Fruit fly (Drosophila melanogaster) Kc167 (cell line): Measurements from ENCODE around the gene Mvd.

ENCODE experiments used
- Myc ChIP-seq: fragments of >200 bp; optimal IDR thresholded peaks from 2 replicates; lab custom pipeline; 2017; ENCODE audit warnings: missing external identifiers
- h ChIP-seq: fragments of >200 bp; optimal IDR thresholded peaks from 3 replicates; lab custom pipeline; 2018; ENCODE audit warnings: missing external identifiers
- psq ChIP-seq: fragments of >200 bp; optimal IDR thresholded peaks from 2 replicates; lab custom pipeline; 2017; ENCODE audit warnings: missing external identifiers
- ttk ChIP-seq: sonication (Bioruptor generic); optimal IDR thresholded peaks from 2 replicates; lab custom pipeline; 2017; ENCODE audit warnings: missing external identifiers

DNA sequence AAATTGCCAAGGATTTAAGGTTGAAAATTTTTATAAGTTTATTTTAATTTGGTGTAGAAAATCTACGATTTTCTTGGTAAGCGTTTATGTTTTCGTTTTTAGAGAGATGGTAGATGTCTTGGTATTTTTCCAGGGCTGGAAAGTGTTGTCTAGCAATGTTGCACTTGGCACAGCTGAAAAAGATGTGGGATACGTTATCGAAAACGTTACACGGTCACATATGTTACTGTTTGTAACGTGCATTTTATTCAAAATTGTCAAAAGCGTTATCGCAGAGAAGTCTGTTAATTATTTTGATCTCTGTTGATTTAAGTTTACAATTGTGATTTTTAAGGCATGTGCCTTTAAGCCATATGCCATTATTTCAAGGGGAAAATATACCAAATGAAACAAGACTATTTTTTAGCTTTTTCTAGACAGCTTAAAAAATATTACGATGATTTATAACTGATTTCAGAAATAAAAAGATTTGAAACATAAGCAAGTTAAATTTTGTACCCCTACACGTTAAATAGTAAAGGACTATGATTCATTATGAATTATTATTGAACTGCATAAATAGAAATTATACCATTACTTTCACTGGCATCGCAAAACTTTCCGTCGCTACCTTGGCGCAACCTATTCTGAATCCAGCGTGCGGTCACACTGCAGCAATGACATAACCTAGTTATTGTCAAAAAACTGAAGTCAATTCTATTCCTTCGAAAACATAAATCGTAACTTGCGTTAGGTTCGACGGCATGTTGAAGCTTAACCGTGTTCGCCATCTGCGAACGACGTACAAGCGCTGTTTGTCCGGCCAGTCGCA lies 36.7 kb downstream of the Mvd start, which contains the start of the genes Paf-AHalpha and mRpS30:
- TF ChIP-seq psq (lab: Kevin White, UChicago) (no peak), Myc (lab: Kevin White, UChicago) (no peak), h (lab: Kevin White, UChicago) (no peak), ttk (lab: Kevin White, UChicago) (no peak)
